Fruit fly (Drosophila melanogaster): Measurements from ENCODE around the gene CG5355.

DNA sequence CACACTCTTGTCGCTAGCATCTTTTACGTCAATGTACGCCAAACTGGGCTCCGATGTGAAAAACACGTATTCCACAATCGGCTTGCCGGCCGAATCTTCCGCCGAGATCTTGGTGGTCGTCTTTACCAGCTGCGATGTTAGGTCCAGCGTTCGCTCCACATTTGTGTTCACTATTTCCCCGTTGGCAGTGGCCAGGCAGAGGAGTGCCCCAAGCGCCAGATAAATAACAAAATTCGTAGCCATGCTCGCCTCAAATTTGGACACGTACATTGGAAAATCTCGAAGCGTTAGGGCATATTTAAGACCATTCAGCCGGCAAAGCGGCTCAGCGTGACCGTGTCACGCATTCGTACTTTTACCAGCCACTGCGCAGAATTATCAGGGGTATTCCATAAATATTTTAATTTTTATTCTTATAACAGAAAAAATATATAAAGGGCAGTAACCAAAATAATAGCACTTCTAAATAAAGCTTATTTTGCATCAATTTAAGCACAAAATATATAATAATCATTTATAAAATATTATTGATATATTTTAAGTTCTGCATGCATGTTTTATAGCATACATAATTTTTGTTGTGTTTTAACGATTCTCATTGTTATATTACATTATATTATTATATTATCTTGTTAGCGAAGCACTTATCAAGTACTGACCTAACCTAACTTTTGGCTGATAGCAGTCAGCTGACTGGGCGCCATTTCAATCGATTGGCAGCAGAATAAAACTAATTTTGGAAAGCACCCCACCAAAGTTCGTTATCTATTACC lies 37.6 kb downstream of the CG5355 start, which contains the start of the genes CG33303 and dpr19:
- TF ChIP-seq EcR (GFP tag; optimal IDR thresholded peaks at IDR 0.05), result no peak
- peak; percentile 25 for TF ChIP-seq CG34367 (tag; optimal IDR thresholded peaks at IDR 0.05)
- TF ChIP-seq CG10348 (GFP tag; IDR thresholded peaks at IDR 0.05), result no peak
- TF ChIP-seq rn (GFP tag; IDR thresholded peaks at IDR 0.05), result no peak
- TF ChIP-seq CG17806 (tag; optimal IDR thresholded peaks at IDR 0.05), result peak; percentile 48
- TF ChIP-seq CG4496 (GFP tag; IDR thresholded peaks at IDR 0.05), result peak; percentile 44; the same call in 1 of the 3 replicates
- no peak for TF ChIP-seq Pif1A (GFP tag; optimal IDR thresholded peaks at IDR 0.05)
- peak; percentile 70 for TF ChIP-seq D1 (tag; optimal IDR thresholded peaks at IDR 0.05)
- no peak for TF ChIP-seq CG13204 (GFP tag; optimal IDR thresholded peaks at IDR 0.05)
- TF ChIP-seq Snoo (tag; optimal IDR thresholded peaks at IDR 0.05), result peak; percentile 43
- no peak for TF ChIP-seq gl (tag; optimal IDR thresholded peaks at IDR 0.05)
- TF ChIP-seq CG15710 (tag; optimal IDR thresholded peaks at IDR 0.05), result peak; percentile 57
